Worm (Caenorhabditis elegans) whole organism, midembryonic: ENCODE measurements around the gene C41C4.9.

Source experiments
- cog-1 ChIP-seq: sonication (generic microtip); optimal IDR thresholded peaks from 2 replicates; lab custom pipeline; 2016; ENCODE audit warnings: missing genetic modification characterization, missing compliant biosample characterization
- flt-1 ChIP-seq: fragments of 200-800 bp; sonication (Bioruptor generic); IDR thresholded peaks from 2 replicates; pipeline ENCODE4 v1.3.6; 2022; ENCODE audit warnings: missing genetic modification characterization, missing compliant biosample characterization
- klf-2 ChIP-seq: fragments of 200-800 bp; sonication (Bioruptor generic); conservative IDR thresholded peaks from 2 replicates; pipeline ENCODE4 v1.3.6; 2022; ENCODE audit warnings: missing genetic modification reagents, missing genetic modification characterization, missing compliant biosample characterization
- ztf-23 ChIP-seq: fragments of 200-800 bp; sonication (Bioruptor generic); IDR thresholded peaks from 2 replicates; pipeline ENCODE4 v1.3.6; 2022; ENCODE audit warnings: missing genetic modification reagents, missing genetic modification characterization, missing compliant biosample characterization

ce11 chrII:8059532-8059931 is 47.9 kb upstream of the C41C4.9 start:
- TF ChIP-seq ztf-23 (GFP tag; lab: Robert Waterston, UW) (no peak), cog-1 (tag; lab: Kevin White, UChicago) (no peak), klf-2 (GFP tag; lab: Robert Waterston, UW) (no peak), flt-1 (no peak)
